Fruit fly (Drosophila melanogaster) whole organism, prepupa: ENCODE results near the gene tko.

Experiments
- CG11294 ChIP-seq: fragments of 200-800 bp; sonication (Bioruptor generic); IDR thresholded peaks from 2 replicates; pipeline ENCODE4 v1.3.6; 2022; ENCODE audit warnings: missing biosample characterization, missing genetic modification characterization
- CG6163 ChIP-seq: fragments of 200-800 bp; sonication (Bioruptor generic); IDR thresholded peaks from 3 replicates; pipeline ENCODE4 v1.3.6; 2022; ENCODE audit warnings: missing biosample characterization, missing genetic modification characterization
- CG6276 ChIP-seq: fragments of 200-800 bp; sonication (Bioruptor generic); optimal IDR thresholded peaks from 2 replicates; lab custom pipeline; 2017; ENCODE audit warnings: missing biosample characterization, mild to moderate bottlenecking, missing genetic modification characterization
- CG6792 ChIP-seq: fragments of 200-800 bp; sonication (Bioruptor generic); optimal IDR thresholded peaks from 3 replicates; lab custom pipeline; 2016; ENCODE audit warnings: missing biosample characterization, missing genetic modification characterization
- CG6854 ChIP-seq: fragments of 200-800 bp; sonication (Bioruptor generic); optimal IDR thresholded peaks from 2 replicates; lab custom pipeline; 2017; ENCODE audit warnings: missing biosample characterization, mild to moderate bottlenecking, missing genetic modification characterization
- Met ChIP-seq: fragments of 200-800 bp; sonication (Bioruptor generic); optimal IDR thresholded peaks from 3 replicates; lab custom pipeline; 2016; ENCODE audit warnings: missing biosample characterization, missing genetic modification characterization
- Smox ChIP-seq: fragments of 200-800 bp; sonication (Bioruptor generic); optimal IDR thresholded peaks from 3 replicates; lab custom pipeline; 2016; ENCODE audit warnings: missing biosample characterization, missing genetic modification characterization
- Sox102F ChIP-seq: fragments of 200-800 bp; sonication (Bioruptor generic); optimal IDR thresholded peaks from 2 replicates; lab custom pipeline; 2016; ENCODE audit warnings: missing biosample characterization, mild to moderate bottlenecking, missing genetic modification characterization
- dsx ChIP-seq: fragments of 200-800 bp; optimal IDR thresholded peaks from 3 replicates; lab custom pipeline; 2019; ENCODE audit warnings: missing biosample characterization, mild to moderate bottlenecking, missing genetic modification characterization, moderate library complexity; ENCODE audit not compliant: poor library complexity, severe bottlenecking
- fd59A ChIP-seq: fragments of 200-800 bp; sonication (Bioruptor generic); optimal IDR thresholded peaks from 2 replicates; lab custom pipeline; 2017; ENCODE audit warnings: missing biosample characterization, mild to moderate bottlenecking, missing genetic modification characterization, missing genetic modification reagents
- salr ChIP-seq, 2 experiments: fragments of 200-800 bp; sonication (Bioruptor generic); optimal IDR thresholded peaks; 3 replicates each; lab custom pipeline; 2016 to 2018; ENCODE audit warnings: missing biosample characterization in 2 of 2, missing genetic modification characterization in 2 of 2, mild to moderate bottlenecking in 1 of 2
- spab ChIP-seq: fragments of 200-800 bp; sonication (Bioruptor generic); optimal IDR thresholded peaks from 2 replicates; lab custom pipeline; 2017; ENCODE audit warnings: missing biosample characterization, mild to moderate bottlenecking, missing genetic modification characterization, missing genetic modification reagents

- TF ChIP-seq CG6854 (GFP tag; lab: Kevin White, UChicago) (no peak), dsx (GFP tag; lab: Kevin White, UChicago) (no peak), CG11294 (GFP tag; lab: Robert Waterston, UW) (no peak), Smox (GFP tag; lab: Kevin White, UChicago) (no peak), CG6276 (GFP tag; lab: Kevin White, UChicago) (no peak), Met (GFP tag; lab: Kevin White, UChicago) (no peak), spab (GFP tag; lab: Kevin White, UChicago) (no peak), CG6792 (GFP tag; lab: Kevin White, UChicago) (no peak), fd59A (GFP tag; lab: Kevin White, UChicago) (no peak), CG6163 (no peak), salr (GFP tag; optimal IDR thresholded peaks at IDR 0.05; lab: Kevin White, UChicago) (no peak), Sox102F (GFP tag; lab: Kevin White, UChicago) (no peak)
Measured at dm6 chrX:2410805-2411204, 33.0 kb downstream of the tko start, which contains the start of gene CG12496.
